Worm (Caenorhabditis elegans): ENCODE data around the gene ZK673.1.

ce11 chrII:10461207-10461606 is 18.3 kb downstream of the ZK673.1 start, which contains the start of gene ZK673.5:
- TF ChIP-seq snpc-4 (tag; optimal IDR thresholded peaks at IDR 0.05) = no peak
- no peak for TF ChIP-seq jun-1 (tag; optimal IDR thresholded peaks at IDR 0.05)
- TF ChIP-seq ztf-4 (tag; optimal IDR thresholded peaks at IDR 0.05) = no peak
- no peak for TF ChIP-seq fos-1 (tag; optimal IDR thresholded peaks at IDR 0.05)
- TF ChIP-seq elt-3 (tag; optimal IDR thresholded peaks at IDR 0.05) = no peak
- TF ChIP-seq rnt-1 (tag; optimal IDR thresholded peaks at IDR 0.05) = no peak
- no peak for TF ChIP-seq mdl-1 (tag; optimal IDR thresholded peaks at IDR 0.05)
- no peak for TF ChIP-seq lin-15B (tag; optimal IDR thresholded peaks at IDR 0.05)
- TF ChIP-seq nhr-12 (tag; optimal IDR thresholded peaks at IDR 0.05) = no peak

All from whole organism, L1 larva.